Worm (Caenorhabditis elegans) whole organism, L3 larva: ENCODE results near the gene pks-1.

Source experiments
- ceh-28 ChIP-seq: fragments of 150-350 bp; optimal IDR thresholded peaks from 2 replicates; lab custom pipeline; 2014; ENCODE audit warnings: missing biosample characterization, missing genetic modification reagents, missing genetic modification characterization
- fkh-2 ChIP-seq: fragments of 150-350 bp; optimal IDR thresholded peaks from 2 replicates; lab custom pipeline; 2014; ENCODE audit warnings: missing biosample characterization, missing genetic modification reagents, missing genetic modification characterization
- jun-1 ChIP-seq: fragments of 150-350 bp; optimal IDR thresholded peaks from 2 replicates; lab custom pipeline; 2014; ENCODE audit warnings: missing biosample characterization, missing genetic modification reagents, missing genetic modification characterization
- mdl-1 ChIP-seq: fragments of 150-350 bp; optimal IDR thresholded peaks from 2 replicates; lab custom pipeline; 2014; ENCODE audit warnings: missing biosample characterization, missing genetic modification characterization
- mml-1 ChIP-seq: fragments of 150-350 bp; sonication (generic microtip); optimal IDR thresholded peaks from 3 replicates; lab custom pipeline; 2014; ENCODE audit warnings: missing biosample characterization, missing genetic modification characterization
- nhr-11 ChIP-seq: fragments of 150-350 bp; optimal IDR thresholded peaks from 2 replicates; lab custom pipeline; 2014; ENCODE audit warnings: missing biosample characterization, missing genetic modification characterization
- nhr-25 ChIP-seq: sonication (generic microtip); optimal IDR thresholded peaks from 2 replicates; lab custom pipeline; 2017; ENCODE audit warnings: missing biosample characterization, missing genetic modification characterization
- nhr-28 ChIP-seq: fragments of 150-350 bp; optimal IDR thresholded peaks from 2 replicates; lab custom pipeline; 2014; ENCODE audit warnings: missing biosample characterization, missing genetic modification characterization
- nhr-67 ChIP-seq: fragments of 150-350 bp; optimal IDR thresholded peaks from 2 replicates; lab custom pipeline; 2014; ENCODE audit warnings: missing biosample characterization, missing genetic modification characterization
- pha-4 ChIP-seq: fragments of 150-350 bp; optimal IDR thresholded peaks from 2 replicates; lab custom pipeline; 2014; ENCODE audit warnings: missing biosample characterization, missing genetic modification reagents, missing genetic modification characterization
- tbx-2 ChIP-seq: sonication (generic microtip); optimal IDR thresholded peaks from 2 replicates; lab custom pipeline; 2016; ENCODE audit warnings: mild to moderate bottlenecking, missing genetic modification characterization, missing compliant biosample characterization
- unc-39 ChIP-seq: sonication (generic microtip); optimal IDR thresholded peaks from 4 replicates; lab custom pipeline; 2017; ENCODE audit warnings: missing biosample characterization, missing genetic modification characterization
- unc-62 ChIP-seq: fragments of 150-350 bp; sonication (generic microtip); optimal IDR thresholded peaks from 4 replicates; lab custom pipeline; 2014; ENCODE audit warnings: missing biosample characterization, missing genetic modification reagents, missing genetic modification characterization
- ztf-4 ChIP-seq: fragments of 150-350 bp; optimal IDR thresholded peaks from 2 replicates; lab custom pipeline; 2014; ENCODE audit warnings: missing biosample characterization, missing genetic modification characterization

- TF ChIP-seq tbx-2 (tag; lab: Kevin White, UChicago) = no peak
- TF ChIP-seq unc-39 (tag; lab: Kevin White, UChicago) = no peak
- no peak for TF ChIP-seq pha-4 (tag; lab: Kevin White, UChicago)
- TF ChIP-seq ceh-28 = no peak
- no peak for TF ChIP-seq mdl-1
- TF ChIP-seq nhr-11 (tag; lab: Kevin White, UChicago) = no peak
- TF ChIP-seq unc-62 (GFP tag; lab: Kevin White, UChicago) = no peak
- TF ChIP-seq nhr-25 (tag; lab: Kevin White, UChicago) = no peak
- TF ChIP-seq nhr-28 (tag; lab: Kevin White, UChicago) = no peak
- TF ChIP-seq fkh-2 (tag; lab: Kevin White, UChicago) = no peak
- TF ChIP-seq ztf-4 (tag; lab: Kevin White, UChicago) = no peak
- TF ChIP-seq nhr-67 = no peak
- no peak for TF ChIP-seq mml-1 (tag; lab: Kevin White, UChicago)
- no peak for TF ChIP-seq jun-1 (tag; lab: Kevin White, UChicago)
Measured at ce11 chrX:5460930-5461329, 47.3 kb downstream of the pks-1 start, which contains the start of gene ddr-1.
